Worm (Caenorhabditis elegans) whole organism, L3 larva: ENCODE measurements around the gene glo-4.

Experiments
- R02D3.7 ChIP-seq: fragments of 150-350 bp; optimal IDR thresholded peaks from 2 replicates; lab custom pipeline; 2014; ENCODE audit warnings: missing biosample characterization, missing genetic modification characterization
- aly-2 ChIP-seq: fragments of 150-350 bp; optimal IDR thresholded peaks from 2 replicates; lab custom pipeline; 2014; ENCODE audit warnings: missing biosample characterization, missing genetic modification characterization
- ama-1 ChIP-seq: fragments of 150-350 bp; optimal IDR thresholded peaks from 2 replicates; lab custom pipeline; 2018
- ceh-16 ChIP-seq: sonication (generic microtip); optimal IDR thresholded peaks from 2 replicates; lab custom pipeline; 2017; ENCODE audit warnings: missing biosample characterization, missing genetic modification characterization
- ceh-82 ChIP-seq: fragments of 150-350 bp; optimal IDR thresholded peaks from 2 replicates; lab custom pipeline; 2014; ENCODE audit warnings: missing biosample characterization, missing genetic modification characterization
- ceh-9 ChIP-seq: sonication (generic microtip); optimal IDR thresholded peaks from 2 replicates; lab custom pipeline; 2018; ENCODE audit warnings: missing biosample characterization, missing genetic modification characterization
- egl-5 ChIP-seq: fragments of 150-350 bp; optimal IDR thresholded peaks from 2 replicates; lab custom pipeline; 2017; ENCODE audit warnings: missing biosample characterization, missing genetic modification reagents, missing genetic modification characterization, inconsistent platforms
- elt-2 ChIP-seq: sonication (generic microtip); optimal IDR thresholded peaks from 2 replicates; lab custom pipeline; 2016; ENCODE audit warnings: missing genetic modification reagents, mild to moderate bottlenecking, missing genetic modification characterization, missing compliant biosample characterization
- elt-3 ChIP-seq, 3 experiments: fragments of 150-350 bp in 1 of 3; sonication (generic microtip) in 2 of 3; optimal IDR thresholded peaks; 2 replicates in 2 of 3; 4 replicates in 1 of 3; lab custom pipeline; 2014 to 2017; ENCODE audit warnings: missing biosample characterization in 3 of 3, missing genetic modification characterization in 3 of 3
- fkh-10 ChIP-seq: sonication (generic microtip); optimal IDR thresholded peaks from 2 replicates; lab custom pipeline; 2017; ENCODE audit warnings: missing biosample characterization, missing genetic modification reagents, missing genetic modification characterization
- hmg-11 ChIP-seq: sonication (generic microtip); optimal IDR thresholded peaks from 2 replicates; lab custom pipeline; 2016; ENCODE audit warnings: missing genetic modification characterization, missing compliant biosample characterization
- lin-15B ChIP-seq: fragments of 150-350 bp; optimal IDR thresholded peaks from 2 replicates; lab custom pipeline; 2014; ENCODE audit warnings: missing biosample characterization, missing genetic modification characterization
- nfya-1 ChIP-seq: sonication (generic microtip); optimal IDR thresholded peaks from 2 replicates; lab custom pipeline; 2017; ENCODE audit warnings: missing genetic modification characterization, mild to moderate bottlenecking, missing compliant biosample characterization, antibody characterized with exemption, moderate library complexity; ENCODE audit not compliant: insufficient read depth
- nhr-11 ChIP-seq: fragments of 150-350 bp; optimal IDR thresholded peaks from 2 replicates; lab custom pipeline; 2014; ENCODE audit warnings: missing biosample characterization, missing genetic modification characterization
- nhr-12 ChIP-seq: fragments of 150-350 bp; optimal IDR thresholded peaks from 2 replicates; lab custom pipeline; 2014; ENCODE audit warnings: missing biosample characterization, missing genetic modification characterization
- nhr-23 ChIP-seq: fragments of 150-350 bp; optimal IDR thresholded peaks from 2 replicates; lab custom pipeline; 2014; ENCODE audit warnings: missing biosample characterization, missing genetic modification reagents, missing genetic modification characterization
- pha-4 ChIP-seq: fragments of 150-350 bp; optimal IDR thresholded peaks from 2 replicates; lab custom pipeline; 2014; ENCODE audit warnings: missing biosample characterization, missing genetic modification reagents, missing genetic modification characterization
- pqm-1 ChIP-seq: fragments of 150-350 bp; optimal IDR thresholded peaks from 2 replicates; lab custom pipeline; 2017; ENCODE audit warnings: missing biosample characterization, missing genetic modification characterization, inconsistent platforms
- sea-2 ChIP-seq: fragments of 150-350 bp; sonication (generic microtip); optimal IDR thresholded peaks from 4 replicates; lab custom pipeline; 2014; ENCODE audit warnings: missing biosample characterization, missing genetic modification reagents, missing genetic modification characterization
- skn-1 ChIP-seq: fragments of 150-350 bp; optimal IDR thresholded peaks from 2 replicates; lab custom pipeline; 2014; ENCODE audit warnings: missing biosample characterization, missing genetic modification characterization
- unc-39 ChIP-seq: sonication (generic microtip); optimal IDR thresholded peaks from 4 replicates; lab custom pipeline; 2017; ENCODE audit warnings: missing biosample characterization, missing genetic modification characterization
- unc-62 ChIP-seq: fragments of 150-350 bp; sonication (generic microtip); optimal IDR thresholded peaks from 4 replicates; lab custom pipeline; 2014; ENCODE audit warnings: missing biosample characterization, missing genetic modification reagents, missing genetic modification characterization
- ztf-11 ChIP-seq: fragments of 150-350 bp; optimal IDR thresholded peaks from 2 replicates; lab custom pipeline; 2014; ENCODE audit warnings: missing biosample characterization, missing genetic modification characterization
- ztf-4 ChIP-seq: fragments of 150-350 bp; optimal IDR thresholded peaks from 2 replicates; lab custom pipeline; 2014; ENCODE audit warnings: missing biosample characterization, missing genetic modification characterization

The glo-4 gene

ce11 chrV:9208878-9209277 lies 34.1 kb downstream of the glo-4 start:
- no peak for TF ChIP-seq pha-4 (tag; lab: Kevin White, UChicago)
- TF ChIP-seq nfya-1: peak; percentile 27
- peak; percentile 47 for TF ChIP-seq hmg-11

ce11 chrV:9207377-9207776 lies 35.6 kb downstream of the glo-4 start, which contains the start of gene inx-10:
TSS of gene inx-10 (minus strand) at chrV:9207477.
- peak; percentile 59 for TF ChIP-seq pha-4 (tag; lab: Kevin White, UChicago)
- TF ChIP-seq nhr-11 (tag; lab: Kevin White, UChicago): no peak
- no peak for TF ChIP-seq ama-1 (lab: Kevin White, UChicago)

- TF ChIP-seq elt-2: peak; percentile 91
- TF ChIP-seq elt-3 (tag; optimal IDR thresholded peaks at IDR 0.05; lab: Kevin White, UChicago): no peak
- peak; percentile 89 for TF ChIP-seq pqm-1
Observed at ce11 chrV:9202710-9203109, 40.3 kb downstream of the glo-4 start, which contains the start of gene asp-2. TSS of gene asp-2 (plus strand) at chrV:9203077.

ce11 chrV:9198887-9199286 lies 44.1 kb downstream of the glo-4 start, which contains the start of gene str-177:
TSS of gene str-177 (minus strand) at chrV:9198987.
- TF ChIP-seq ceh-16 (tag; lab: Kevin White, UChicago) (no peak), R02D3.7 (tag; lab: Kevin White, UChicago) (no peak), ztf-4 (tag; lab: Kevin White, UChicago) (no peak), egl-5 (no peak), ceh-9 (no peak), ama-1 (lab: Kevin White, UChicago) (no peak), nfya-1 (no peak), nhr-12 (tag; lab: Kevin White, UChicago) (no peak)
- TF ChIP-seq, all 47 proteins: peak for 0

ce11 chrV:9197121-9197520 lies 45.9 kb downstream of the glo-4 start, which contains the start of gene C24B5.4:
TSS of gene C24B5.4 (minus strand) at chrV:9197326.
- TF ChIP-seq elt-2 (peak; percentile 6), fkh-10 (no peak)

ce11 chrV:9194055-9194454 lies 49.0 kb downstream of the glo-4 start:
- peak; percentile 17 for TF ChIP-seq fkh-10
- no peak for TF ChIP-seq unc-62 (GFP tag; lab: Kevin White, UChicago)

- peak; percentile 32 for TF ChIP-seq nfya-1
- no peak for TF ChIP-seq ztf-4 (tag; lab: Kevin White, UChicago)
- peak; percentile 43 for TF ChIP-seq hmg-11
Observed at ce11 chrV:9191406-9191805, 51.6 kb downstream of the glo-4 start, which contains the start of gene sphr-1. TSS of gene sphr-1 (plus strand) at chrV:9191610.

- TF ChIP-seq egl-5 (no peak), lin-15B (no peak), unc-39 (tag; lab: Kevin White, UChicago) (no peak), R02D3.7 (tag; lab: Kevin White, UChicago) (no peak), aly-2 (tag; lab: Kevin White, UChicago) (no peak), ztf-4 (tag; lab: Kevin White, UChicago) (no peak), pqm-1 (no peak), ztf-11 (tag; lab: Kevin White, UChicago) (no peak), skn-1 (tag; lab: Kevin White, UChicago) (no peak), nhr-23 (tag; lab: Kevin White, UChicago) (no peak), ceh-82 (tag; lab: Kevin White, UChicago) (no peak), pha-4 (tag; lab: Kevin White, UChicago) (no peak), elt-2 (no peak), nhr-12 (tag; lab: Kevin White, UChicago) (no peak), hmg-11 (no peak), sea-2 (GFP tag; lab: Kevin White, UChicago) (no peak)
Observed at ce11 chrV:9186028-9186427, 57.0 kb downstream of the glo-4 start.
